Fruit fly (Drosophila melanogaster) whole organism, embryonic: ENCODE data around the gene CG4101.

ENCODE experiments used
- Abd-B ChIP-seq: fragments of 200-800 bp; sonication (Bioruptor generic); optimal IDR thresholded peaks from 2 replicates; lab custom pipeline; 2018; ENCODE audit warnings: missing biosample characterization, mild to moderate bottlenecking, missing genetic modification characterization, moderate library complexity
- Adf1 ChIP-seq: fragments of 200-800 bp; sonication (Bioruptor generic); IDR thresholded peaks from 2 replicates; pipeline ENCODE4 v1.3.6; 2022; ENCODE audit warnings: missing biosample characterization, missing genetic modification characterization
- Atf3 ChIP-seq: fragments of 200-800 bp; sonication (Bioruptor generic); optimal IDR thresholded peaks from 3 replicates; lab custom pipeline; 2016; ENCODE audit warnings: missing biosample characterization, missing genetic modification characterization
- Atf6 ChIP-seq: fragments of 200-800 bp; sonication (Bioruptor generic); IDR thresholded peaks from 2 replicates; pipeline ENCODE4 v1.3.6; 2022; ENCODE audit warnings: missing biosample characterization, missing genetic modification characterization
- B-H1 ChIP-seq: fragments of 200-800 bp; sonication (Bioruptor generic); IDR thresholded peaks from 3 replicates; pipeline ENCODE4 v1.3.6; 2022; ENCODE audit warnings: missing biosample characterization, missing genetic modification characterization
- Bdp1 ChIP-seq: fragments of 200-800 bp; sonication (Bioruptor generic); optimal IDR thresholded peaks from 3 replicates; lab custom pipeline; 2016; ENCODE audit warnings: missing biosample characterization, missing genetic modification characterization
- CG10979 ChIP-seq: fragments of 200-800 bp; sonication (Bioruptor generic); optimal IDR thresholded peaks from 2 replicates; lab custom pipeline; 2018; ENCODE audit warnings: missing biosample characterization, mild to moderate bottlenecking, missing genetic modification characterization, moderate library complexity
- CG13424 ChIP-seq: fragments of 200-800 bp; sonication (Bioruptor generic); optimal IDR thresholded peaks from 2 replicates; lab custom pipeline; 2019; ENCODE audit warnings: missing biosample characterization, mild to moderate bottlenecking, missing genetic modification characterization, moderate library complexity
- CG14860 ChIP-seq: fragments of 200-800 bp; sonication (Bioruptor generic); IDR thresholded peaks from 3 replicates; pipeline ENCODE4 v1.3.6; 2022; ENCODE audit warnings: missing biosample characterization, missing genetic modification characterization; ENCODE audit not compliant: partially characterized antibody
- CG15073 ChIP-seq: fragments of 200-800 bp; sonication (Bioruptor generic); optimal IDR thresholded peaks from 2 replicates; lab custom pipeline; 2016; ENCODE audit warnings: missing biosample characterization, missing genetic modification characterization
- CG15269 ChIP-seq: fragments of 200-800 bp; sonication (Bioruptor generic); optimal IDR thresholded peaks from 2 replicates; lab custom pipeline; 2018; ENCODE audit warnings: missing biosample characterization, mild to moderate bottlenecking, missing genetic modification characterization, moderate library complexity
- CG17912 ChIP-seq: fragments of 200-800 bp; sonication (Bioruptor generic); optimal IDR thresholded peaks from 2 replicates; lab custom pipeline; 2018; ENCODE audit warnings: missing biosample characterization, mild to moderate bottlenecking, missing genetic modification characterization
- CG1792 ChIP-seq: fragments of 200-800 bp; sonication (Bioruptor generic); optimal IDR thresholded peaks from 2 replicates; lab custom pipeline; 2016; ENCODE audit warnings: missing biosample characterization, missing genetic modification characterization
- CG18619 ChIP-seq: fragments of 200-800 bp; sonication (Bioruptor generic); optimal IDR thresholded peaks from 3 replicates; lab custom pipeline; 2017; ENCODE audit warnings: missing biosample characterization, mild to moderate bottlenecking, missing genetic modification characterization
- CG2120 ChIP-seq: fragments of 200-800 bp; sonication (Bioruptor generic); optimal IDR thresholded peaks from 3 replicates; lab custom pipeline; 2016; ENCODE audit warnings: missing biosample characterization, missing genetic modification characterization
- CG3838 ChIP-seq: fragments of 200-800 bp; sonication (Bioruptor generic); optimal IDR thresholded peaks from 3 replicates; lab custom pipeline; 2016; ENCODE audit warnings: missing biosample characterization, missing genetic modification characterization
- CG6854 ChIP-seq: fragments of 200-800 bp; sonication (Bioruptor generic); optimal IDR thresholded peaks from 3 replicates; lab custom pipeline; 2017; ENCODE audit warnings: missing biosample characterization, mild to moderate bottlenecking, missing genetic modification characterization
- CG9727 ChIP-seq: fragments of 200-800 bp; sonication (Bioruptor generic); optimal IDR thresholded peaks from 3 replicates; lab custom pipeline; 2017; ENCODE audit warnings: missing biosample characterization, mild to moderate bottlenecking, missing genetic modification characterization
- Chrac-16 ChIP-seq: fragments of 200-800 bp; sonication (Bioruptor generic); optimal IDR thresholded peaks from 3 replicates; lab custom pipeline; 2016; ENCODE audit warnings: missing biosample characterization, missing genetic modification characterization
- Dp ChIP-seq: fragments of 200-800 bp; sonication (Bioruptor generic); optimal IDR thresholded peaks from 2 replicates; lab custom pipeline; 2018; ENCODE audit warnings: missing biosample characterization, mild to moderate bottlenecking, missing genetic modification characterization, moderate library complexity
- Drgx ChIP-seq: fragments of 200-800 bp; sonication (Bioruptor generic); IDR thresholded peaks from 2 replicates; pipeline ENCODE4 v1.3.6; 2022; ENCODE audit warnings: missing biosample characterization, missing genetic modification characterization
- ERR ChIP-seq: fragments of 200-800 bp; sonication (Bioruptor generic); optimal IDR thresholded peaks from 2 replicates; lab custom pipeline; 2016; ENCODE audit warnings: missing biosample characterization, missing genetic modification characterization
- HHEX ChIP-seq: fragments of 200-800 bp; sonication (Bioruptor generic); optimal IDR thresholded peaks from 3 replicates; lab custom pipeline; 2017; ENCODE audit warnings: missing biosample characterization, mild to moderate bottlenecking, missing genetic modification characterization, missing genetic modification reagents
- Kr ChIP-seq: fragments of 200-800 bp; sonication (Bioruptor generic); optimal IDR thresholded peaks from 2 replicates; lab custom pipeline; 2017; ENCODE audit warnings: missing biosample characterization, mild to moderate bottlenecking, missing genetic modification characterization
- Mes4 ChIP-seq: fragments of 200-800 bp; sonication (Bioruptor generic); optimal IDR thresholded peaks from 2 replicates; lab custom pipeline; 2016; ENCODE audit warnings: missing biosample characterization, missing genetic modification characterization
- NC2β ChIP-seq: fragments of 200-800 bp; sonication (Bioruptor generic); optimal IDR thresholded peaks from 2 replicates; lab custom pipeline; 2016; ENCODE audit warnings: missing biosample characterization, missing genetic modification characterization
- Sox100B ChIP-seq: fragments of 200-800 bp; sonication (Bioruptor generic); optimal IDR thresholded peaks from 3 replicates; lab custom pipeline; 2018; ENCODE audit warnings: missing biosample characterization, mild to moderate bottlenecking, missing genetic modification characterization
- Sry-δ ChIP-seq: fragments of 200-800 bp; sonication (Bioruptor generic); optimal IDR thresholded peaks from 2 replicates; lab custom pipeline; 2016; ENCODE audit warnings: missing biosample characterization, missing genetic modification characterization
- TFAM ChIP-seq: fragments of 200-800 bp; sonication (Bioruptor generic); optimal IDR thresholded peaks from 2 replicates; lab custom pipeline; 2017; ENCODE audit warnings: missing biosample characterization, missing genetic modification characterization, inconsistent platforms
- ac ChIP-seq: fragments of 200-800 bp; sonication (Bioruptor generic); optimal IDR thresholded peaks from 3 replicates; lab custom pipeline; 2017; ENCODE audit warnings: missing biosample characterization, mild to moderate bottlenecking, missing genetic modification characterization
- ara ChIP-seq: fragments of 200-800 bp; sonication (Bioruptor generic); IDR thresholded peaks from 2 replicates; pipeline ENCODE4 v1.3.6; 2022; ENCODE audit warnings: missing biosample characterization, missing genetic modification characterization
- br ChIP-seq: fragments of >200 bp; optimal IDR thresholded peaks from 2 replicates; lab custom pipeline; 2017
- caup ChIP-seq: fragments of 200-800 bp; sonication (Bioruptor generic); optimal IDR thresholded peaks from 3 replicates; lab custom pipeline; 2017; ENCODE audit warnings: missing biosample characterization, mild to moderate bottlenecking, missing genetic modification characterization, moderate library complexity; ENCODE audit not compliant: severe bottlenecking
- crol ChIP-seq: fragments of 200-800 bp; sonication (Bioruptor generic); IDR thresholded peaks from 2 replicates; pipeline ENCODE4 v1.3.6; 2022; ENCODE audit warnings: missing biosample characterization, missing genetic modification characterization
- esg ChIP-seq: fragments of 200-800 bp; sonication (Bioruptor generic); conservative IDR thresholded peaks from 2 replicates; pipeline ENCODE4 v1.3.6; 2022; ENCODE audit warnings: missing biosample characterization, missing genetic modification characterization
- inv ChIP-seq: fragments of 200-800 bp; sonication (Bioruptor generic); IDR thresholded peaks from 2 replicates; pipeline ENCODE4 v1.3.6; 2022; ENCODE audit warnings: missing biosample characterization, missing genetic modification characterization; ENCODE audit not compliant: partially characterized antibody
- kni ChIP-seq: fragments of 200-800 bp; sonication (Bioruptor generic); optimal IDR thresholded peaks from 3 replicates; lab custom pipeline; 2017; ENCODE audit warnings: mild to moderate bottlenecking, missing biosample characterization, missing genetic modification reagents, missing genetic modification characterization
- lmd ChIP-seq: fragments of 200-800 bp; sonication (Bioruptor generic); IDR thresholded peaks from 2 replicates; pipeline ENCODE4 v1.3.6; 2022; ENCODE audit warnings: missing biosample characterization, missing genetic modification characterization
- lola ChIP-seq, 3 experiments: fragments of >200 bp in 2 of 3; fragments of 200-800 bp in 1 of 3; sonication (Bioruptor generic) in 1 of 3; optimal IDR thresholded peaks; 2 replicates each; lab custom pipeline; 2017 to 2019; ENCODE audit warnings: missing biosample characterization in 3 of 3, missing genetic modification characterization in 3 of 3, mild to moderate bottlenecking in 1 of 3, moderate library complexity in 1 of 3
- pan ChIP-seq, 4 experiments: fragments of >200 bp in 3 of 4; fragments of 200-800 bp in 1 of 4; sonication (Bioruptor generic) in 1 of 4; optimal IDR thresholded peaks in 3 of 4; IDR thresholded peaks in 1 of 4; 2 replicates each; pipeline versions ENCODE4 v1.3.6 to Lab custom; 2017 to 2022; ENCODE audit warnings: missing biosample characterization in 2 of 4, missing genetic modification characterization in 2 of 4, mixed read lengths in 1 of 4
- pfk ChIP-seq: fragments of 200-800 bp; sonication (Bioruptor generic); optimal IDR thresholded peaks from 2 replicates; lab custom pipeline; 2018; ENCODE audit warnings: missing biosample characterization, mild to moderate bottlenecking, missing genetic modification characterization, moderate library complexity
- pho ChIP-seq: fragments of 200-800 bp; sonication (Bioruptor generic); optimal IDR thresholded peaks from 2 replicates; lab custom pipeline; 2016; ENCODE audit warnings: missing biosample characterization, missing genetic modification characterization
- pzg ChIP-seq: fragments of 200-800 bp; sonication (Bioruptor generic); optimal IDR thresholded peaks from 3 replicates; lab custom pipeline; 2018; ENCODE audit warnings: missing biosample characterization, mild to moderate bottlenecking, missing genetic modification characterization, moderate library complexity
- shn ChIP-seq: fragments of 200-800 bp; sonication (Bioruptor generic); optimal IDR thresholded peaks from 3 replicates; lab custom pipeline; 2016; ENCODE audit warnings: missing biosample characterization, missing genetic modification characterization
- slou ChIP-seq: fragments of 200-800 bp; sonication (Bioruptor generic); optimal IDR thresholded peaks from 3 replicates; lab custom pipeline; 2016; ENCODE audit warnings: missing biosample characterization, missing genetic modification characterization
- slp2 ChIP-seq: fragments of 200-800 bp; sonication (Bioruptor generic); optimal IDR thresholded peaks from 2 replicates; lab custom pipeline; 2016; ENCODE audit warnings: missing biosample characterization, missing genetic modification characterization
- sug ChIP-seq: fragments of 200-800 bp; optimal IDR thresholded peaks from 2 replicates; lab custom pipeline; 2019; ENCODE audit warnings: missing biosample characterization, mild to moderate bottlenecking, missing genetic modification characterization, moderate library complexity
- tio ChIP-seq: fragments of 200-800 bp; sonication (Bioruptor generic); optimal IDR thresholded peaks from 2 replicates; lab custom pipeline; 2017; ENCODE audit warnings: missing biosample characterization, missing genetic modification characterization, inconsistent platforms
- wdn ChIP-seq: fragments of 200-800 bp; sonication (Bioruptor generic); IDR thresholded peaks from 2 replicates; pipeline ENCODE4 v1.3.6; 2022; ENCODE audit warnings: missing biosample characterization, missing genetic modification characterization

CG4101 gene

DNA sequence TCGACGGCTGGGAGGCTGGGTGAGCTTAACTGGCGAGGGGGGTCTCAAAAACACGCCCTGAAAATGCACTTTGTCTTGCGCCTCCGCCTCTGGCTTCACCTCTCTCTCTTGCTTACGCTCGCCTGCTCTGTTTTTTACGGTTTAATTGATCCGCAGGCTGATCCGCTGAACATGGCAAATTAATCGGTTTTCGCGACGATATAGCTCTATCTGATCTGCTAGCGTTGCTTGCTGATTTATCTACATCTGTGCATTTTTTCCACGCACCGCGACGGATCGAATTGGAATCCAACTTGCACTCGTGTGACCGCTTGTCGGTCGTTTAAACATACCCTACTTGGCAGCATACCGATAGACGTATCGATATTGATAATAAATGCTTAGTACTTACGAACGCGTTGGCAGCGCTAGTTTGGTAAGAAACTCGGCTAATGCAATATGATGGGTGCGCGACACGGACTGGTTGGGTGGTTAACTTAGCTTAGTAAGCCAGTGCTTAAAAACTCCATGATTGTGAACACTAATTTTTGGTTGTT is 35.4 kb downstream of the CG4101 start, which contains the start of gene Abl (continued):
- TF ChIP-seq CG10979 (peak; percentile 25), Atf6 (peak; percentile 45), pan (optimal IDR thresholded peaks at IDR 0.05; lab: Kevin White, UChicago) (no peak), pan (GFP tag; optimal IDR thresholded peaks at IDR 0.05 in 1 of 2, IDR thresholded peaks at IDR 0.05 in 1 of 2) (peak in 1 of 2 experiments; percentile 37), TFAM (GFP tag; lab: Kevin White, UChicago) (no peak), CG1792 (peak; percentile 64), HHEX (GFP tag; lab: Kevin White, UChicago) (no peak), CG15269 (no peak), Sry-δ (GFP tag; lab: Kevin White, UChicago) (peak; percentile 88), slou (peak; percentile 29), crol (GFP tag; lab: Robert Waterston, UW) (peak; percentile 61; the same call in 1 of the 2 replicates), Kr (GFP tag; lab: Kevin White, UChicago) (no peak), pzg (GFP tag; lab: Kevin White, UChicago) (peak; percentile 100), shn (GFP tag; lab: Kevin White, UChicago) (peak; percentile 68), NC2β (GFP tag; lab: Kevin White, UChicago) (peak; percentile 67), ERR (GFP tag; lab: Kevin White, UChicago) (peak; percentile 90), CG14860 (GFP tag; lab: Robert Waterston, UW) (peak; percentile 42; the same call in 1 of the 3 replicates), slp2 (peak; percentile 60), Dp (GFP tag; lab: Kevin White, UChicago) (peak; percentile 90), Sox100B (GFP tag; lab: Kevin White, UChicago) (no peak), CG2120 (GFP tag; lab: Kevin White, UChicago) (peak; percentile 92), pho (GFP tag; lab: Kevin White, UChicago) (peak; percentile 84), inv (peak; percentile 73; the same call in 1 of the 2 replicates), CG6854 (no peak), Adf1 (0 out of 2 replicates have a peak, but pooled peaks have one; percentile 14), CG13424 (peak; percentile 52), caup (GFP tag; lab: Kevin White, UChicago) (peak; percentile 66), pfk (no peak), B-H1 (GFP tag; lab: Robert Waterston, UW) (0 out of 3 replicates have a peak, but pooled peaks have one; percentile 20), Drgx (GFP tag; lab: Robert Waterston, UW) (0 out of 2 replicates have a peak, but pooled peaks have one; percentile 22), CG17912 (GFP tag; lab: Kevin White, UChicago) (peak; percentile 58), CG9727 (GFP tag; lab: Kevin White, UChicago) (peak; percentile 13), Atf3 (GFP tag; lab: Kevin White, UChicago) (no peak), esg (GFP tag; lab: Robert Waterston, UW) (no peak), Chrac-16 (GFP tag; lab: Kevin White, UChicago) (peak; percentile 61), CG15073 (GFP tag; lab: Kevin White, UChicago) (no peak), wdn (GFP tag; lab: Robert Waterston, UW) (0 out of 2 replicates have a peak, but pooled peaks have one; percentile 23), CG18619 (GFP tag; lab: Kevin White, UChicago) (no peak), sug (peak; percentile 65), ac (GFP tag; lab: Kevin White, UChicago) (no peak), ara (GFP tag; lab: Robert Waterston, UW) (no peak), kni (GFP tag; lab: Kevin White, UChicago) (peak; percentile 19), CG3838 (GFP tag; lab: Kevin White, UChicago) (no peak), Abd-B (GFP tag; lab: Kevin White, UChicago) (peak; percentile 85), Mes4 (GFP tag; lab: Kevin White, UChicago) (peak; percentile 63), lmd (peak; percentile 52; the same call in 1 of the 2 replicates), br (lab: Kevin White, UChicago) (no peak), Bdp1 (GFP tag; lab: Kevin White, UChicago) (peak; percentile 54), lola (GFP tag; optimal IDR thresholded peaks at IDR 0.05; lab: Kevin White, UChicago) (no peak), tio (GFP tag; lab: Kevin White, UChicago) (no peak)
